Worm (Caenorhabditis elegans) whole organism, late embryonic: ENCODE measurements around the gene pmp-5.
A peak's percentile ranks its signal among the peaks of the same experiment; 100 is the strongest.

Experiments
- C38D4.7 ChIP-seq: fragments of 200-800 bp; sonication (Bioruptor generic); optimal IDR thresholded peaks from 2 replicates; lab custom pipeline; 2018; ENCODE audit warnings: mild to moderate bottlenecking, missing genetic modification characterization, moderate library complexity, missing compliant biosample characterization
- F13H6.1 ChIP-seq: sonication (generic microtip); optimal IDR thresholded peaks from 2 replicates; lab custom pipeline; 2016; ENCODE audit warnings: missing genetic modification characterization, missing compliant biosample characterization
- ceh-18 ChIP-seq: sonication (generic microtip); optimal IDR thresholded peaks from 2 replicates; lab custom pipeline; 2016; ENCODE audit warnings: missing genetic modification characterization, missing compliant biosample characterization
- ceh-24 ChIP-seq: sonication (generic microtip); optimal IDR thresholded peaks from 2 replicates; lab custom pipeline; 2016; ENCODE audit warnings: mild to moderate bottlenecking, missing genetic modification characterization, missing compliant biosample characterization
- ceh-48 ChIP-seq: sonication (generic microtip); optimal IDR thresholded peaks from 2 replicates; lab custom pipeline; 2016; ENCODE audit warnings: missing genetic modification characterization, inconsistent platforms, missing compliant biosample characterization
- dmd-4 ChIP-seq: sonication (generic microtip); optimal IDR thresholded peaks from 2 replicates; lab custom pipeline; 2016; ENCODE audit warnings: borderline replicate concordance, missing genetic modification characterization, missing compliant biosample characterization
- elt-2 ChIP-seq: sonication (generic microtip); optimal IDR thresholded peaks from 2 replicates; lab custom pipeline; 2016; ENCODE audit warnings: missing genetic modification reagents, missing genetic modification characterization, missing compliant biosample characterization
- elt-4 ChIP-seq: sonication (generic microtip); optimal IDR thresholded peaks from 2 replicates; lab custom pipeline; 2016; ENCODE audit warnings: missing genetic modification characterization, missing compliant biosample characterization
- ets-4 ChIP-seq: sonication (generic microtip); optimal IDR thresholded peaks from 2 replicates; lab custom pipeline; 2016; ENCODE audit warnings: missing genetic modification characterization, missing compliant biosample characterization
- eyg-1 ChIP-seq: sonication (generic microtip); optimal IDR thresholded peaks from 2 replicates; lab custom pipeline; 2016; ENCODE audit warnings: missing genotype, missing genetic modification characterization, missing compliant biosample characterization
- hlh-13 ChIP-seq: fragments of 200-800 bp; sonication (Bioruptor generic); optimal IDR thresholded peaks from 2 replicates; lab custom pipeline; 2018; ENCODE audit warnings: mild to moderate bottlenecking, missing genetic modification characterization, missing compliant biosample characterization
- hlh-15 ChIP-seq: sonication (generic microtip); optimal IDR thresholded peaks from 2 replicates; lab custom pipeline; 2016; ENCODE audit warnings: missing genetic modification characterization, missing compliant biosample characterization
- nhr-232 ChIP-seq: sonication (generic microtip); optimal IDR thresholded peaks from 2 replicates; lab custom pipeline; 2016; ENCODE audit warnings: missing genetic modification characterization, missing compliant biosample characterization
- odd-2 ChIP-seq: sonication (generic microtip); optimal IDR thresholded peaks from 2 replicates; lab custom pipeline; 2017; ENCODE audit warnings: antibody characterized with exemption, mild to moderate bottlenecking, missing genetic modification characterization, missing compliant biosample characterization
- pat-9 ChIP-seq: fragments of 200-800 bp; sonication (Bioruptor generic); optimal IDR thresholded peaks from 2 replicates; lab custom pipeline; 2018; ENCODE audit warnings: mild to moderate bottlenecking, missing genetic modification characterization, moderate library complexity, missing compliant biosample characterization
- pqm-1 ChIP-seq: sonication (generic microtip); optimal IDR thresholded peaks from 2 replicates; lab custom pipeline; 2016; ENCODE audit warnings: missing genetic modification characterization, missing compliant biosample characterization
- ref-2 ChIP-seq: sonication (generic microtip); optimal IDR thresholded peaks from 2 replicates; lab custom pipeline; 2016; ENCODE audit warnings: missing genetic modification characterization, missing compliant biosample characterization
- rnt-1 ChIP-seq: sonication (generic microtip); optimal IDR thresholded peaks from 2 replicates; lab custom pipeline; 2016; ENCODE audit warnings: missing genetic modification characterization, missing compliant biosample characterization
- tbx-2 ChIP-seq: sonication (generic microtip); optimal IDR thresholded peaks from 2 replicates; lab custom pipeline; 2016; ENCODE audit warnings: missing genetic modification characterization, missing compliant biosample characterization

pmp-5 gene

DNA sequence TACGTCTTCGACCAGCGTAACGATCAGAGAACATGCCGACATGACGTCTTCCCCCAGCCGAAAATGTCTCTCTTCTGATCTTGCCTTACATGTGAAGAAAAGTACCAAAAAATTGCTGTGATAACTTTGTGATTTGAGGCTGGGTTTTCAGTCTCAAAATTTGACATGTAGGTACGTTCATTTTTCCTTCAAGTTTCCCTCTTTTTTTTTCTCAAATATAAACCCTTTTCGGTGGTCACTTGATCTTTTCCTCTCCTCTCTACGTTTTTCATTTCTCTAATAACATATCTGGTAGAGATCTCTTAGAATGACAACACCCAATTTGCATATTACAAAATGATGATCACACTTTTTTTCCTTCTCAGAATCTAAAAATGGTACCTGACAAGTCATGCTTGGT is 43.7 kb downstream of the pmp-5 start, which contains the start of gene nhr-37:
TSS of gene nhr-37 (plus strand) at position 301 of the 400 bp plus-strand sequence.
- TF ChIP-seq ceh-18 (tag; lab: Kevin White, UChicago) (no peak), rnt-1 (tag; lab: Kevin White, UChicago) (no peak), dmd-4 (tag; lab: Kevin White, UChicago) (no peak), ceh-48 (no peak), odd-2 (tag; lab: Kevin White, UChicago) (no peak)

DNA sequence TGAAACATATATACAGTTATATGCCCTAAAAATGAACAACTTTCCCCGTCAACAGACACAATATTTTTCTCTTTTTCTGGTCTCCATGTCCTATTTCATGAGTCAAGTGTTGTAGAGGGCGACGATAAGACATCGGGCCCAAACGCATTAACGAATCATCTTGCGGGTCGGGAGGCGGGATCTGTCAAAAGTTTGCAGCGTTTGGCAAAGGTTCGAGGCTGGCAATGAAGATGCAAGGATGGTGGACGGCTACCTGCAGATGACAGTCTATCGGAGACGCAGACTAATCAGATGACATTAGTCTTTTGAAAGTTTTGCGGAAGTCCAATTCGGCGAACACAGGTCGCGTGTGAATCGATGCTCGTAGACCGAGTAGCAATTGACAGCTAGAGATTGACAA is 44.8 kb downstream of the pmp-5 start:
- TF ChIP-seq ets-4 (tag; lab: Kevin White, UChicago) = no peak
- no peak for TF ChIP-seq pat-9 (tag; lab: Kevin White, UChicago)
- no peak for TF ChIP-seq eyg-1 (tag; lab: Kevin White, UChicago)
- TF ChIP-seq hlh-13 (GFP tag; lab: Kevin White, UChicago) = no peak
- no peak for TF ChIP-seq nhr-232 (tag; lab: Kevin White, UChicago)
- no peak for TF ChIP-seq hlh-15 (tag; lab: Kevin White, UChicago)

ce11 chrV:6616294-6616693 is 49.3 kb downstream of the pmp-5 start:
- no peak for TF ChIP-seq ets-4 (tag; lab: Kevin White, UChicago)
- TF ChIP-seq C38D4.7 = no peak
- TF ChIP-seq tbx-2 (tag; lab: Kevin White, UChicago) = no peak

DNA sequence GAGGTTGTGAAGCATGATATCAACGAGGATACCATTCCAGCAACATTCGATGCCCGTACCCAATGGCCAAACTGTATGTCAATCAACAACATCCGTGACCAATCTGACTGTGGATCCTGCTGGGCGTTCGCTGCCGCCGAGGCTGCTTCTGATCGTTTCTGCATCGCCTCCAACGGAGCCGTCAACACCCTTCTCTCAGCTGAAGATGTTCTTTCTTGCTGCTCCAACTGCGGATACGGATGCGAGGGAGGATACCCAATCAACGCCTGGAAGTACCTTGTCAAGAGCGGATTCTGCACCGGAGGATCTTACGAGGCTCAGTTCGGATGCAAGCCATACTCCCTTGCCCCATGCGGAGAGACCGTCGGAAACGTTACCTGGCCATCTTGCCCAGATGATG is 50.6 kb downstream of the pmp-5 start:
- TF ChIP-seq ceh-24 (no peak), ref-2 (tag; lab: Kevin White, UChicago) (no peak), elt-4 (peak; percentile 19)

ce11 chrV:6614152-6614734 is 51.4 kb downstream of the pmp-5 start, which contains the start of gene cpr-4:
cpr-4 (plus strand) TSS chrV:6614674.
- TF ChIP-seq elt-2 (tag; lab: Kevin White, UChicago) (peak; percentile 91), pqm-1 (peak; percentile 63), rnt-1 (tag; lab: Kevin White, UChicago) (no peak), F13H6.1 (tag; lab: Kevin White, UChicago) (no peak)
